Fruit fly (Drosophila melanogaster) whole organism, adult: Measurements from ENCODE around the gene Cad96Cb.

ENCODE experiments used
- CG12768 ChIP-seq: fragments of 200-800 bp; sonication (Bioruptor generic); optimal IDR thresholded peaks from 2 replicates; lab custom pipeline; 2017; ENCODE audit warnings: missing biosample characterization, missing genetic modification characterization, mild to moderate bottlenecking, moderate library complexity, missing genetic modification reagents
- CG7101 ChIP-seq: fragments of 200-800 bp; sonication (Bioruptor generic); optimal IDR thresholded peaks from 2 replicates; lab custom pipeline; 2018; ENCODE audit warnings: missing biosample characterization, mild to moderate bottlenecking, missing genetic modification characterization, moderate library complexity
- kay ChIP-seq: fragments of 200-800 bp; sonication (Bioruptor generic); peaks from one replicate; lab custom pipeline; 2016; ENCODE audit warnings: missing biosample characterization, missing genetic modification characterization, borderline replicate concordance

- TF ChIP-seq CG12768 (GFP tag; lab: Kevin White, UChicago), result peak; percentile 89
- TF ChIP-seq kay, result peak; percentile 93
- peak; percentile 87 for TF ChIP-seq CG7101 (tag; lab: Kevin White, UChicago)
Observed at dm6 chr3R:25281165-25281564, 49.0 kb upstream of the Cad96Cb start, which contains the start of gene CG11892.
